Worm (Caenorhabditis elegans): Measurements from ENCODE around the gene nuo-1.
A peak's percentile ranks its signal among the peaks of the same experiment; 100 is the strongest.

Gene nuo-1

DNA sequence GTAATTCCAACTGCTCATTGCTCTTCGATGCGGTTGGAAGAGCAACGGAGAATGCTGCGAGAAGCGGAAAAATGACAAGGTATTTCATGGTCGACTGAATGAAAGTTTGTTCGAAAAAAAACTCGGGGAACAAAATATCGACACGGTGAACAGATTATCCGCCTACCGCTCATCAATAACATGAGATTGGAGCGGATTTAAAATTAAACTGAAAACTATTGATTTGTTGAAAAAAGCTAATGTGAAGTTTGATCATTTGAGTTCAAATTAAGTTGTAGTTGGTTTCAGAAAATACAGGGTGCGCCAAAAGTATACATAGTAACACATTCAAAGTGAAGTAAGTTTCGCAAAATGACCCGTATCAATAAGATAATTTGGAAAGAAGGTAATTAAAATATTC is 42.5 kb downstream of the nuo-1 start, which contains the start of gene F40F8.4:
Gene F40F8.4, minus strand, starts transcription at position 101 of the 400 bp plus-strand sequence.
- no peak for TF ChIP-seq mbf-1 (tag; optimal IDR thresholded peaks at IDR 0.05)
- TF ChIP-seq lin-13 (GFP tag; optimal IDR thresholded peaks at IDR 0.05) = no peak
- TF ChIP-seq alr-1 (tag; optimal IDR thresholded peaks at IDR 0.05) = no peak
- no peak for TF ChIP-seq nhr-129 (tag; optimal IDR thresholded peaks at IDR 0.05)
- no peak for TF ChIP-seq crh-2 (tag; optimal IDR thresholded peaks at IDR 0.05)
- TF ChIP-seq sma-3 (GFP tag; optimal IDR thresholded peaks at IDR 0.05) = no peak

DNA sequence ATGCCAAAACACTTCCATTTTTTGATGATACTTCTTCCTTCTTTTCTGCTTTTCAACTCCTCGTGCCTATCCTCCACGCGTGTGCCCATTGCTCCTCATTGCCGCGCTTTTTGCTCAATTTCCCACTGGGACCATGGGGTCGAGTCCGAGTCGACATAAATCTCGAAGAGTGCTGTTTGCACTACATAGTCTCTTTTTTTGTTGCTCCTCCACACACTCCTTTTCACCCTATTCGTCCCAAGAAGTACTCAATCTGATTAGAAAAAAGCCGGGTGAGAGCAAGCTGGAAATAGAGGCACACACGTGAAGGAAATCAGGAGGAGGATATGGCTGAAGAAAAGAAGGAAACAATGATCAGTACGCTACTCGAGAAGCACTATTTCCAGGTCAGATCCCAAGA is 44.9 kb downstream of the nuo-1 start, which contains the start of gene arrd-6:
Gene arrd-6, plus strand, starts transcription at position 169 of the 400 bp plus-strand sequence.
- TF ChIP-seq nhr-129 (tag; optimal IDR thresholded peaks at IDR 0.05) (peak; percentile 10), fos-1 (tag; optimal IDR thresholded peaks at IDR 0.05) (no peak)
